Worm (Caenorhabditis elegans) whole organism, L4 larva: ENCODE results near the gene acs-18.

Experiments
- Y48G9A.11 ChIP-seq: fragments of 200-800 bp; sonication (Bioruptor generic); IDR thresholded peaks from 2 replicates; pipeline ENCODE4 v1.3.6; 2022; ENCODE audit warnings: missing genetic modification reagents, missing genetic modification characterization, missing compliant biosample characterization
- ceh-20 ChIP-seq: fragments of 200-800 bp; sonication (Bioruptor generic); IDR thresholded peaks from 2 replicates; pipeline ENCODE4 v1.3.6; 2022; ENCODE audit warnings: missing genetic modification reagents, missing genetic modification characterization, missing compliant biosample characterization
- ceh-82 ChIP-seq: sonication (generic microtip); optimal IDR thresholded peaks from 2 replicates; lab custom pipeline; 2017; ENCODE audit warnings: missing biosample characterization, missing genetic modification characterization
- ces-1 ChIP-seq: fragments of 150-350 bp; sonication (generic microtip); optimal IDR thresholded peaks from 4 replicates; lab custom pipeline; 2014; ENCODE audit warnings: missing biosample characterization, missing genetic modification reagents, missing genetic modification characterization
- fkh-10 ChIP-seq: fragments of 150-350 bp; optimal IDR thresholded peaks from 2 replicates; lab custom pipeline; 2014; ENCODE audit warnings: missing biosample characterization, missing genetic modification reagents, missing genetic modification characterization
- hmg-1.1 ChIP-seq: fragments of 200-800 bp; sonication (Bioruptor generic); IDR thresholded peaks from 2 replicates; pipeline ENCODE4 v1.3.6; 2022; ENCODE audit warnings: missing genetic modification reagents, missing genetic modification characterization, missing compliant biosample characterization
- jun-1 ChIP-seq: fragments of 150-350 bp; optimal IDR thresholded peaks from 2 replicates; lab custom pipeline; 2014; ENCODE audit warnings: missing biosample characterization, missing genetic modification reagents, missing genetic modification characterization
- nhr-25 ChIP-seq: sonication (generic microtip); optimal IDR thresholded peaks from 2 replicates; lab custom pipeline; 2017; ENCODE audit warnings: missing genetic modification characterization, mild to moderate bottlenecking, missing compliant biosample characterization, antibody characterized with exemption, moderate library complexity, borderline replicate concordance; ENCODE audit not compliant: insufficient read depth
- nhr-28 ChIP-seq: fragments of 150-350 bp; optimal IDR thresholded peaks from 2 replicates; lab custom pipeline; 2014; ENCODE audit warnings: missing biosample characterization, missing genetic modification characterization
- pqm-1 ChIP-seq: sonication (generic microtip); optimal IDR thresholded peaks from 2 replicates; lab custom pipeline; 2017; ENCODE audit warnings: missing biosample characterization, missing genetic modification characterization

ce11 chrIV:10342361-10342706 is 28.9 kb upstream of the acs-18 start:
- TF ChIP-seq Y48G9A.11 (GFP tag; lab: Robert Waterston, UW) (no peak), nhr-25 (tag; lab: Kevin White, UChicago) (peak; percentile 93), jun-1 (tag; lab: Kevin White, UChicago) (no peak), hmg-1.1 (GFP tag; lab: Robert Waterston, UW) (no peak; the same call in 1 of the 2 replicates), ces-1 (GFP tag; lab: Kevin White, UChicago) (no peak), fkh-10 (GFP tag; lab: Kevin White, UChicago) (no peak), nhr-28 (tag; lab: Kevin White, UChicago) (peak; percentile 96), ceh-82 (tag; lab: Kevin White, UChicago) (no peak), ceh-20 (GFP tag; lab: Robert Waterston, UW) (peak; percentile 86), pqm-1 (tag; lab: Kevin White, UChicago) (peak; percentile 90)
